Fruit fly (Drosophila melanogaster) whole organism, adult: ENCODE results near the gene Calr.

ENCODE experiments used
- CG12768 ChIP-seq: fragments of 200-800 bp; sonication (Bioruptor generic); optimal IDR thresholded peaks from 2 replicates; lab custom pipeline; 2017; ENCODE audit warnings: missing biosample characterization, missing genetic modification characterization, mild to moderate bottlenecking, moderate library complexity, missing genetic modification reagents
- CG14711 ChIP-seq: fragments of 200-800 bp; sonication (Bioruptor generic); optimal IDR thresholded peaks from 2 replicates; lab custom pipeline; 2018; ENCODE audit warnings: missing biosample characterization, mild to moderate bottlenecking, missing genetic modification characterization, moderate library complexity
- CG1620 ChIP-seq: fragments of 200-800 bp; sonication (Bioruptor generic); optimal IDR thresholded peaks from 2 replicates; lab custom pipeline; 2016; ENCODE audit warnings: missing biosample characterization, missing genetic modification characterization
- CG33017 ChIP-seq: fragments of 200-800 bp; sonication (Bioruptor generic); optimal IDR thresholded peaks from 2 replicates; lab custom pipeline; 2018; ENCODE audit warnings: missing biosample characterization, mild to moderate bottlenecking, missing genetic modification characterization, moderate library complexity
- CG5204 ChIP-seq: fragments of 200-800 bp; sonication (Bioruptor generic); optimal IDR thresholded peaks from 2 replicates; lab custom pipeline; 2016; ENCODE audit warnings: missing biosample characterization, missing genetic modification characterization
- CG7045 ChIP-seq: fragments of 200-800 bp; sonication (Bioruptor generic); optimal IDR thresholded peaks from 2 replicates; lab custom pipeline; 2017; ENCODE audit warnings: missing biosample characterization, mild to moderate bottlenecking, missing genetic modification characterization
- Clk ChIP-seq: fragments of 200-800 bp; sonication (Bioruptor generic); optimal IDR thresholded peaks from 2 replicates; lab custom pipeline; 2017; ENCODE audit warnings: missing biosample characterization, missing genetic modification characterization
- Hr96 ChIP-seq: fragments of 200-800 bp; sonication (Bioruptor generic); optimal IDR thresholded peaks from 2 replicates; lab custom pipeline; 2016; ENCODE audit warnings: missing biosample characterization, missing genetic modification characterization
- cic ChIP-seq: fragments of 200-800 bp; sonication (Bioruptor generic); optimal IDR thresholded peaks from 2 replicates; lab custom pipeline; 2017; ENCODE audit warnings: missing biosample characterization, mild to moderate bottlenecking, missing genetic modification characterization, moderate library complexity
- kay ChIP-seq: fragments of 200-800 bp; sonication (Bioruptor generic); peaks from one replicate; lab custom pipeline; 2016; ENCODE audit warnings: missing biosample characterization, missing genetic modification characterization, borderline replicate concordance
- ovo ChIP-seq: fragments of 200-800 bp; sonication (Bioruptor generic); optimal IDR thresholded peaks from 2 replicates; lab custom pipeline; 2016; ENCODE audit warnings: missing biosample characterization, missing genetic modification characterization
- pad ChIP-seq: fragments of 200-800 bp; sonication (Bioruptor generic); optimal IDR thresholded peaks from 3 replicates; lab custom pipeline; 2017; ENCODE audit warnings: missing biosample characterization, missing genetic modification characterization, mild to moderate bottlenecking, moderate library complexity, missing genetic modification reagents
- tj ChIP-seq: fragments of 200-800 bp; sonication (Bioruptor generic); optimal IDR thresholded peaks from 3 replicates; lab custom pipeline; 2017; ENCODE audit warnings: missing biosample characterization, mild to moderate bottlenecking, missing genetic modification characterization, moderate library complexity

DNA sequence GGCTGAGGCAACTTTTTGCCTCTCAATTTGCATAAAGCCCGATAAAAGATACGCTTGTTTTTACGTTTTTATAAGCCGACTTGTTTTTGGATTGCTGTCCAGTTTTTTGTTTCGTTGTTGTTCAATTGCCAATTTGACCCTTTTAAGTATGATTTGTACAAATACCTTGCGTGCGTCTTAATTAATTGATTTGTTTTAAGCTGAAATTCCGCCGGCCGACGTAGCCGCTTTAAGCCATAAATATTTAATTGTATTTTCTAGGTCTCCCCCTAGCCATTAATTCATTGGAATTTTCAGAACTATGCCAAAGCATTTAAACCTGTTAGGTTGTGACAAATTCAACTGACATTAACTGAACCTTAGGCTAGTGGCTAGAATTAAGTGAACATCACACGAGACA, 34.0 kb downstream of the Calr start:
- TF ChIP-seq tj (GFP tag; lab: Kevin White, UChicago) (no peak), Clk (no peak), kay (GFP tag; lab: Kevin White, UChicago) (no peak), CG12768 (GFP tag; lab: Kevin White, UChicago) (no peak), CG33017 (tag; lab: Kevin White, UChicago) (no peak), CG5204 (GFP tag; lab: Kevin White, UChicago) (no peak), Hr96 (GFP tag; lab: Kevin White, UChicago) (no peak), ovo (GFP tag; lab: Kevin White, UChicago) (no peak), CG14711 (tag; lab: Kevin White, UChicago) (no peak), pad (GFP tag; lab: Kevin White, UChicago) (no peak), cic (GFP tag; lab: Kevin White, UChicago) (no peak), CG1620 (GFP tag; lab: Kevin White, UChicago) (no peak), CG7045 (GFP tag; lab: Kevin White, UChicago) (no peak)
